Worm (Caenorhabditis elegans): ENCODE data around the gene H38K22.9.
A peak's percentile ranks its signal among the peaks of the same experiment; 100 is the strongest.

H38K22.9 gene

DNA sequence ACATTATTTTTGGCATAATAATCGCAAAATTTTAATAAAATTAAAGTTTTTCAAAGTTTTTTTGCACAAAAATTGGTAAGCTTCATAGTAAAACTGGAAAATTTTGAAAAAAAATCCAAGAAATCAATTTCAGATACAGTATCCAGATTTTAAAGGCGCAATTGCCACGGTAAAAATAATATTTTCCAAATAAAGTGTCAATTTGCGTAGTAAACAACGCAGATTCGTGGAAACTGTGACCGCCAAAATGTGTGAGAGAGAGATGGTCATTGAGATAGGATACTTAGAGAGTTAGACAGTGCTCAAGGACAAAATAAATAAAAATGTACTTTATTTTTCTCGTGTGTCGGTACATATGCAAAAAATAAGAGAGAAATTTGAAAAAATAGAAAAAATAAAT is 21.2 kb upstream of the H38K22.9 start:
- TF ChIP-seq daf-16 (GFP tag; optimal IDR thresholded peaks at IDR 0.05) (no peak), daf-16 (tag; optimal IDR thresholded peaks at IDR 0.05) (peak; percentile 55), T26A8.4 (GFP tag; IDR thresholded peaks at IDR 0.05) (no peak)

ce11 chrIII:4309303-4309702 is 14.7 kb upstream of the H38K22.9 start:
- TF ChIP-seq aha-1 (tag) (peak; percentile 92), ceh-32 (tag; optimal IDR thresholded peaks at IDR 0.05; ENCODE audit: poor library complexity) (no peak)

- peak; percentile 44 for TF ChIP-seq nhr-77 (tag; optimal IDR thresholded peaks at IDR 0.05)
- peak; percentile 59; the same call in 1 of the 2 replicates for TF ChIP-seq dmd-6 (GFP tag; IDR thresholded peaks at IDR 0.05)
- TF ChIP-seq nhr-11 (tag; optimal IDR thresholded peaks at IDR 0.05) = peak; percentile 44
- peak; percentile 12 to 92 for TF ChIP-seq lsy-2 (tag; optimal IDR thresholded peaks at IDR 0.05)
- TF ChIP-seq daf-16 (GFP tag; optimal IDR thresholded peaks at IDR 0.05) = no peak
- TF ChIP-seq daf-16 (tag; optimal IDR thresholded peaks at IDR 0.05) = peak; percentile 71
- peak; percentile 39 for TF ChIP-seq nhr-6 (tag; optimal IDR thresholded peaks at IDR 0.05)
- TF ChIP-seq mep-1 (tag; optimal IDR thresholded peaks at IDR 0.05) = peak; percentile 79
- TF ChIP-seq ceh-28 (tag; optimal IDR thresholded peaks at IDR 0.05) = peak; percentile 3
- TF ChIP-seq dve-1 (tag; optimal IDR thresholded peaks at IDR 0.05; ENCODE audit: insufficient read depth) = peak; percentile 92
- no peak for TF ChIP-seq ceh-44 (GFP tag; IDR thresholded peaks at IDR 0.05)
- peak; percentile 57 to 85 for TF ChIP-seq mdl-1 (tag; optimal IDR thresholded peaks at IDR 0.05)
- peak; percentile 40 for TF ChIP-seq lin-13 (GFP tag; optimal IDR thresholded peaks at IDR 0.05)
- TF ChIP-seq lin-38 (GFP tag; IDR thresholded peaks at IDR 0.05) = peak; percentile 50
- TF ChIP-seq unc-130 (GFP tag; optimal IDR thresholded peaks at IDR 0.05) = peak; percentile 46
- TF ChIP-seq aha-1 (tag) = peak; percentile 73
- TF ChIP-seq nhr-28 (tag; optimal IDR thresholded peaks at IDR 0.05) = peak; percentile 69
- TF ChIP-seq fkh-10 (GFP tag; optimal IDR thresholded peaks at IDR 0.05) = peak; percentile 3
- TF ChIP-seq dpl-1 (GFP tag; optimal IDR thresholded peaks at IDR 0.05) = peak; percentile 75
- no peak for TF ChIP-seq nhr-111 (GFP tag; optimal IDR thresholded peaks at IDR 0.05)
- peak; percentile 94 for TF ChIP-seq hlh-30 (tag; optimal IDR thresholded peaks at IDR 0.05; ENCODE audit: insufficient read depth)
- peak; percentile 21 for TF ChIP-seq rbr-2 (tag; optimal IDR thresholded peaks at IDR 0.05)
- no peak for TF ChIP-seq gei-8 (GFP tag; optimal IDR thresholded peaks at IDR 0.05)
- no peak for TF ChIP-seq cey-2 (tag; optimal IDR thresholded peaks at IDR 0.05; ENCODE audit: borderline replicate concordance, insufficient read depth)
- no peak for TF ChIP-seq ama-1 (optimal IDR thresholded peaks at IDR 0.05)
- peak; percentile 98 for TF ChIP-seq T20F7.1 (GFP tag; optimal IDR thresholded peaks at IDR 0.05)
These were observed 10.6 kb upstream of the H38K22.9 start, which contains the start of the genes evl-14 and dcn-1 for ce11 chrIII:4313061-4313962. evl-14 (minus strand) TSS chrIII:4313128. dcn-1 (plus strand) TSS chrIII:4313912.

ce11 chrIII:4314502-4314901 is 9.5 kb upstream of the H38K22.9 start:
- TF ChIP-seq D1046.2 (GFP tag; IDR thresholded peaks at IDR 0.05) = no peak
- TF ChIP-seq hif-1 (tag; optimal IDR thresholded peaks at IDR 0.05) = no peak
- no peak for TF ChIP-seq unc-39 (tag; optimal IDR thresholded peaks at IDR 0.05)
- TF ChIP-seq lsy-2 (tag; optimal IDR thresholded peaks at IDR 0.05) = no peak
- TF ChIP-seq arid-1 (GFP tag; conservative IDR thresholded peaks at IDR 0.05) = no peak
- peak; percentile 22 for TF ChIP-seq dve-1 (tag; optimal IDR thresholded peaks at IDR 0.05; ENCODE audit: insufficient read depth)
- no peak for TF ChIP-seq lin-29 (GFP tag; IDR thresholded peaks at IDR 0.05)
- TF ChIP-seq F37D6.2 (tag; optimal IDR thresholded peaks at IDR 0.05) = no peak
- no peak for TF ChIP-seq zfp-2 (tag; optimal IDR thresholded peaks at IDR 0.05)
- no peak for TF ChIP-seq Y5F2A.4 (GFP tag; optimal IDR thresholded peaks at IDR 0.05)
- TF ChIP-seq nhr-28 (tag; optimal IDR thresholded peaks at IDR 0.05) = peak; percentile 22
- no peak for TF ChIP-seq daf-16 (GFP tag; optimal IDR thresholded peaks at IDR 0.05)
- peak; percentile 36 for TF ChIP-seq daf-16 (tag; optimal IDR thresholded peaks at IDR 0.05)
- TF ChIP-seq nhr-11 (tag; optimal IDR thresholded peaks at IDR 0.05) = no peak
- no peak for TF ChIP-seq hlh-11 (tag; optimal IDR thresholded peaks at IDR 0.05)
- peak; percentile 2 for TF ChIP-seq T20F7.1 (GFP tag; optimal IDR thresholded peaks at IDR 0.05)
- no peak for TF ChIP-seq snpc-1.2 (GFP tag; IDR thresholded peaks at IDR 0.05)
- no peak for TF ChIP-seq ZK546.5 (tag; optimal IDR thresholded peaks at IDR 0.05)
- no peak for TF ChIP-seq spr-1 (tag; optimal IDR thresholded peaks at IDR 0.05)
- no peak for TF ChIP-seq egl-43 (GFP tag; IDR thresholded peaks at IDR 0.05)
- TF ChIP-seq pqm-1 (tag; optimal IDR thresholded peaks at IDR 0.05) = peak; percentile 80
- no peak for TF ChIP-seq zip-2 (tag; optimal IDR thresholded peaks at IDR 0.05)
- no peak for TF ChIP-seq set-16 (GFP tag; IDR thresholded peaks at IDR 0.05)
- TF ChIP-seq ceh-28 (tag; optimal IDR thresholded peaks at IDR 0.05) = peak; percentile 41

Measured in whole organism, L4 larva.